Fruit fly (Drosophila melanogaster) whole organism, embryonic: ENCODE data around the gene Egfrap.

Experiments
- Atf6 ChIP-seq: fragments of 200-800 bp; sonication (Bioruptor generic); IDR thresholded peaks from 2 replicates; pipeline ENCODE4 v1.3.6; 2022; ENCODE audit warnings: missing biosample characterization, missing genetic modification characterization
- CG10209 ChIP-seq: fragments of 200-800 bp; sonication (Bioruptor generic); optimal IDR thresholded peaks from 3 replicates; lab custom pipeline; 2017; ENCODE audit warnings: missing biosample characterization, mild to moderate bottlenecking, missing genetic modification characterization, missing genetic modification reagents
- CG10543 ChIP-seq: fragments of 200-800 bp; sonication (Bioruptor generic); optimal IDR thresholded peaks from 3 replicates; lab custom pipeline; 2017; ENCODE audit warnings: missing biosample characterization, mild to moderate bottlenecking, missing genetic modification characterization, moderate library complexity
- CG12071 ChIP-seq: fragments of 200-800 bp; sonication (Bioruptor generic); optimal IDR thresholded peaks from 3 replicates; lab custom pipeline; 2018; ENCODE audit warnings: missing biosample characterization, mild to moderate bottlenecking, missing genetic modification characterization
- CG13296 ChIP-seq: fragments of 200-800 bp; sonication (Bioruptor generic); optimal IDR thresholded peaks from 3 replicates; lab custom pipeline; 2018; ENCODE audit warnings: missing biosample characterization, mild to moderate bottlenecking, missing genetic modification characterization
- CG13894 ChIP-seq: fragments of 200-800 bp; sonication (Bioruptor generic); optimal IDR thresholded peaks from 3 replicates; lab custom pipeline; 2018; ENCODE audit warnings: missing biosample characterization, mild to moderate bottlenecking, missing genetic modification characterization, moderate library complexity
- CG14050 ChIP-seq: fragments of 200-800 bp; sonication (Bioruptor generic); IDR thresholded peaks from 3 replicates; pipeline ENCODE4 v1.3.6; 2022; ENCODE audit warnings: missing biosample characterization, missing genetic modification characterization
- CG15479 ChIP-seq: fragments of 200-800 bp; sonication (Bioruptor generic); optimal IDR thresholded peaks from 3 replicates; lab custom pipeline; 2019; ENCODE audit warnings: missing biosample characterization, mild to moderate bottlenecking, missing genetic modification characterization, moderate library complexity
- CG15601 ChIP-seq: fragments of 200-800 bp; sonication (Bioruptor generic); optimal IDR thresholded peaks from 3 replicates; lab custom pipeline; 2019; ENCODE audit warnings: missing biosample characterization, mild to moderate bottlenecking, missing genetic modification characterization, moderate library complexity
- CG1603 ChIP-seq: fragments of 200-800 bp; sonication (Bioruptor generic); optimal IDR thresholded peaks from 2 replicates; lab custom pipeline; 2019; ENCODE audit warnings: missing biosample characterization, mild to moderate bottlenecking, missing genetic modification characterization, moderate library complexity
- CG2199 ChIP-seq: fragments of 200-800 bp; sonication (Bioruptor generic); IDR thresholded peaks from 3 replicates; pipeline ENCODE4 v1.3.6; 2022; ENCODE audit warnings: missing biosample characterization, missing genetic modification characterization
- CG31365 ChIP-seq: fragments of 200-800 bp; sonication (Bioruptor generic); optimal IDR thresholded peaks from 2 replicates; lab custom pipeline; 2018; ENCODE audit warnings: missing biosample characterization, mild to moderate bottlenecking, missing genetic modification characterization
- CG32532 ChIP-seq: fragments of 200-800 bp; sonication (Bioruptor generic); IDR thresholded peaks from 2 replicates; pipeline ENCODE4 v1.3.6; 2022; ENCODE audit warnings: missing biosample characterization, missing genetic modification characterization
- CG34224 ChIP-seq: fragments of 200-800 bp; sonication (Bioruptor generic); IDR thresholded peaks from 3 replicates; pipeline ENCODE4 v1.3.6; 2022; ENCODE audit warnings: missing biosample characterization, missing genetic modification characterization; ENCODE audit not compliant: partially characterized antibody
- CG34422 ChIP-seq: fragments of 200-800 bp; sonication (Bioruptor generic); IDR thresholded peaks from 3 replicates; pipeline ENCODE4 v1.3.6; 2022; ENCODE audit warnings: missing biosample characterization, missing genetic modification characterization
- CG3726 ChIP-seq: fragments of 200-800 bp; sonication (Bioruptor generic); IDR thresholded peaks from 3 replicates; pipeline ENCODE4, ENCODE4 v1.3.6; 2022; ENCODE audit warnings: missing biosample characterization, missing genetic modification characterization
- CG5180 ChIP-seq: fragments of 200-800 bp; sonication (Bioruptor generic); optimal IDR thresholded peaks from 3 replicates; lab custom pipeline; 2017; ENCODE audit warnings: missing biosample characterization, missing genetic modification characterization, mild to moderate bottlenecking, moderate library complexity, missing genetic modification reagents
- CG6175 ChIP-seq: fragments of 200-800 bp; sonication (Bioruptor generic); IDR thresholded peaks from 3 replicates; pipeline ENCODE4 v1.3.6; 2022; ENCODE audit warnings: missing biosample characterization, missing genetic modification characterization
- CG6272 ChIP-seq: fragments of 200-800 bp; sonication (Bioruptor generic); IDR thresholded peaks from 2 replicates; pipeline ENCODE4 v1.3.6; 2022; ENCODE audit warnings: missing biosample characterization, missing genetic modification characterization
- CG7839 ChIP-seq: fragments of 200-800 bp; sonication (Bioruptor generic); optimal IDR thresholded peaks from 3 replicates; lab custom pipeline; 2018; ENCODE audit warnings: missing biosample characterization, mild to moderate bottlenecking, missing genetic modification characterization, moderate library complexity
- CG9215 ChIP-seq: fragments of 200-800 bp; sonication (Bioruptor generic); IDR thresholded peaks from 2 replicates; pipeline ENCODE4 v1.3.6; 2022; ENCODE audit warnings: missing biosample characterization, missing genetic modification characterization
- CHES-1-like ChIP-seq: fragments of 200-800 bp; sonication (Bioruptor generic); optimal IDR thresholded peaks from 2 replicates; lab custom pipeline; 2016; ENCODE audit warnings: missing biosample characterization, missing genetic modification characterization
- Deaf1 ChIP-seq: fragments of 200-800 bp; optimal IDR thresholded peaks from 3 replicates; lab custom pipeline; 2019; ENCODE audit warnings: missing biosample characterization, mild to moderate bottlenecking, missing genetic modification characterization, moderate library complexity
- Dip2 ChIP-seq: fragments of 200-800 bp; sonication (Bioruptor generic); IDR thresholded peaks from 2 replicates; pipeline ENCODE4 v1.3.6; 2022; ENCODE audit warnings: missing biosample characterization, missing genetic modification characterization
- Dp ChIP-seq: fragments of 200-800 bp; sonication (Bioruptor generic); optimal IDR thresholded peaks from 2 replicates; lab custom pipeline; 2018; ENCODE audit warnings: missing biosample characterization, mild to moderate bottlenecking, missing genetic modification characterization, moderate library complexity
- HLH3B ChIP-seq: fragments of 200-800 bp; sonication (Bioruptor generic); IDR thresholded peaks from 2 replicates; pipeline ENCODE4 v1.3.6; 2022; ENCODE audit warnings: missing biosample characterization, missing genetic modification characterization
- Neu2 ChIP-seq: fragments of 200-800 bp; sonication (Bioruptor generic); optimal IDR thresholded peaks from 3 replicates; lab custom pipeline; 2016; ENCODE audit warnings: missing biosample characterization, missing genetic modification characterization, borderline replicate concordance
- Rfx ChIP-seq: fragments of 200-800 bp; sonication (Bioruptor generic); IDR thresholded peaks from 2 replicates; pipeline ENCODE4 v1.3.6; 2022; ENCODE audit warnings: missing biosample characterization, missing genetic modification characterization
- Scr ChIP-seq: fragments of 200-800 bp; sonication (Bioruptor generic); IDR thresholded peaks from 2 replicates; pipeline ENCODE4 v1.3.6; 2022; ENCODE audit warnings: missing biosample characterization, missing genetic modification characterization; ENCODE audit not compliant: partially characterized antibody
- bab2 ChIP-seq: fragments of 200-800 bp; sonication (Bioruptor generic); optimal IDR thresholded peaks from 2 replicates; lab custom pipeline; 2016; ENCODE audit warnings: missing biosample characterization, missing genetic modification characterization
- cad ChIP-seq: fragments of >200 bp; optimal IDR thresholded peaks from 2 replicates; lab custom pipeline; 2017; ENCODE audit warnings: missing biosample characterization, missing genetic modification characterization
- cas ChIP-seq: fragments of 200-800 bp; sonication (Bioruptor generic); IDR thresholded peaks from 2 replicates; pipeline ENCODE4 v1.3.6; 2022; ENCODE audit warnings: missing biosample characterization, missing genetic modification characterization
- chm ChIP-seq: fragments of 200-800 bp; sonication (Bioruptor generic); IDR thresholded peaks from 2 replicates; pipeline ENCODE4 v1.3.6; 2022; ENCODE audit warnings: missing biosample characterization, missing genetic modification characterization
- ems ChIP-seq: fragments of 200-800 bp; sonication (Bioruptor generic); optimal IDR thresholded peaks from 3 replicates; lab custom pipeline; 2016; ENCODE audit warnings: missing biosample characterization, missing genetic modification characterization
- ftz-f1 ChIP-seq: fragments of 200-800 bp; sonication (Bioruptor generic); optimal IDR thresholded peaks from 2 replicates; lab custom pipeline; 2016; ENCODE audit warnings: missing biosample characterization, missing genetic modification characterization
- gsb ChIP-seq: fragments of 200-800 bp; sonication (Bioruptor generic); IDR thresholded peaks from 2 replicates; pipeline ENCODE4 v1.3.6; 2022; ENCODE audit warnings: missing biosample characterization, missing genetic modification characterization
- lmd ChIP-seq: fragments of 200-800 bp; sonication (Bioruptor generic); IDR thresholded peaks from 2 replicates; pipeline ENCODE4 v1.3.6; 2022; ENCODE audit warnings: missing biosample characterization, missing genetic modification characterization
- mld ChIP-seq: fragments of 200-800 bp; sonication (Bioruptor generic); IDR thresholded peaks from 3 replicates; pipeline ENCODE4 v1.3.6; 2022; ENCODE audit warnings: missing biosample characterization, missing genetic modification characterization; ENCODE audit not compliant: partially characterized antibody
- nmo ChIP-seq: fragments of 200-800 bp; sonication (Bioruptor generic); optimal IDR thresholded peaks from 2 replicates; lab custom pipeline; 2018; ENCODE audit warnings: missing biosample characterization, mild to moderate bottlenecking, missing genetic modification characterization, moderate library complexity
- peb ChIP-seq: fragments of 200-800 bp; sonication (Bioruptor generic); IDR thresholded peaks from 2 replicates; pipeline ENCODE4 v1.3.6; 2022; ENCODE audit warnings: missing biosample characterization, missing genetic modification characterization
- psq ChIP-seq: fragments of 200-800 bp; sonication (Bioruptor generic); optimal IDR thresholded peaks from 2 replicates; lab custom pipeline; 2017; ENCODE audit warnings: missing biosample characterization, missing genetic modification characterization
- ranshi ChIP-seq: fragments of 200-800 bp; sonication (Bioruptor generic); IDR thresholded peaks from 2 replicates; pipeline ENCODE4 v1.3.6; 2022; ENCODE audit warnings: missing biosample characterization, missing genetic modification characterization
- sd ChIP-seq: fragments of 200-800 bp; sonication (Bioruptor generic); optimal IDR thresholded peaks from 3 replicates; lab custom pipeline; 2018; ENCODE audit warnings: missing biosample characterization, mild to moderate bottlenecking, missing genetic modification characterization, moderate library complexity
- sens-2 ChIP-seq: fragments of 200-800 bp; sonication (Bioruptor generic); IDR thresholded peaks from 2 replicates; pipeline ENCODE4 v1.3.6; 2022; ENCODE audit warnings: missing biosample characterization, missing genetic modification characterization
- sqz ChIP-seq: fragments of 200-800 bp; sonication (Bioruptor generic); optimal IDR thresholded peaks from 3 replicates; lab custom pipeline; 2018; ENCODE audit warnings: missing biosample characterization, mild to moderate bottlenecking, missing genetic modification characterization
- stc ChIP-seq: fragments of 200-800 bp; sonication (Bioruptor generic); IDR thresholded peaks from 2 replicates; pipeline ENCODE4 v1.3.6; 2022; ENCODE audit warnings: missing biosample characterization, missing genetic modification characterization
- tgo ChIP-seq: fragments of 200-800 bp; sonication (Bioruptor generic); IDR thresholded peaks from 3 replicates; pipeline ENCODE4 v1.3.6; 2022; ENCODE audit warnings: missing biosample characterization, missing genetic modification characterization
- ttk ChIP-seq: fragments of 200-800 bp; sonication (Bioruptor generic); IDR thresholded peaks from 2 replicates; pipeline ENCODE4 v2.1.2; 2022; ENCODE audit warnings: missing biosample characterization, missing genetic modification characterization
- tx ChIP-seq: fragments of 200-800 bp; sonication (Bioruptor generic); optimal IDR thresholded peaks from 2 replicates; lab custom pipeline; 2016; ENCODE audit warnings: missing biosample characterization, missing genetic modification characterization
- zen ChIP-seq: fragments of 200-800 bp; sonication (Bioruptor generic); optimal IDR thresholded peaks from 3 replicates; lab custom pipeline; 2018; ENCODE audit warnings: missing biosample characterization, mild to moderate bottlenecking, missing genetic modification characterization, moderate library complexity
- zf30C ChIP-seq: fragments of 200-800 bp; sonication (Bioruptor generic); optimal IDR thresholded peaks from 3 replicates; lab custom pipeline; 2018; ENCODE audit warnings: missing biosample characterization, mild to moderate bottlenecking, missing genetic modification characterization

Egfrap gene

DNA sequence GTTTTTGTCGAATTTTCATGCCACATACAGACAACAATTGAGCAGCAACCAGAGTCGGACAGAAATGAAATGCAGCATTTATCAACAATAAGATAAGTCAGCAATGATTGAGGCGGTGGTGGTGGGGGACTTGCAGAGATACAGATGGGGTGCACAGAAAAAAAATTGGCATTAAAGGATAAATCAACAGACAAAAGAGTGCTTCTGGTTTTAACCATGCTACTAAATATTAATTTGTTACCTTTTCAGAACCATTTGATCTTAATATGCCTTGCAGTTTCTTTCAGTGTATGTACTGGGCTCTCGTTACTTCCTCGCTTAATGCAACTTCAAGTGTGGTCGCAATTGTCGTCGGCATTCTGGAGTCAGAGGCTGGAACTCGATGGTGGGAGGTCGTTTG lies 38.2 kb upstream of the Egfrap start (continued):
- no peak for TF ChIP-seq CG12071 (GFP tag; lab: Kevin White, UChicago)
- no peak for TF ChIP-seq CG10543 (GFP tag; lab: Kevin White, UChicago)
- no peak; the same call in 1 of the 2 replicates for TF ChIP-seq CG6272 (GFP tag; lab: Robert Waterston, UW)
- TF ChIP-seq CG13894 = no peak
- TF ChIP-seq Atf6 (GFP tag; lab: Robert Waterston, UW) = no peak
- TF ChIP-seq CG34224 (GFP tag; lab: Robert Waterston, UW) = no peak
- TF ChIP-seq ttk = peak; percentile 37; the same call in 1 of the 2 replicates
- TF ChIP-seq peb (GFP tag; lab: Robert Waterston, UW) = peak; percentile 18; the same call in 1 of the 2 replicates
- TF ChIP-seq CG9215 = no peak
- TF ChIP-seq bab2 = peak; percentile 70
- TF ChIP-seq HLH3B (GFP tag; lab: Robert Waterston, UW) = peak; percentile 64
- TF ChIP-seq Scr (GFP tag; lab: Robert Waterston, UW) = no peak
- TF ChIP-seq nmo = peak; percentile 47
- TF ChIP-seq Dp (GFP tag; lab: Kevin White, UChicago) = no peak
- TF ChIP-seq Dip2 (GFP tag; lab: Robert Waterston, UW) = no peak
- TF ChIP-seq ftz-f1 (GFP tag; lab: Kevin White, UChicago) = no peak
- no peak for TF ChIP-seq sd (tag; lab: Kevin White, UChicago)
- no peak for TF ChIP-seq Rfx (GFP tag; lab: Robert Waterston, UW)
- TF ChIP-seq CG32532 (GFP tag; lab: Robert Waterston, UW) = no peak
- peak; percentile 56 for TF ChIP-seq zf30C
- no peak for TF ChIP-seq psq (GFP tag; lab: Kevin White, UChicago)
- peak; percentile 59 for TF ChIP-seq sens-2 (GFP tag; lab: Robert Waterston, UW)
- peak; percentile 24 for TF ChIP-seq CG15601 (tag; lab: Kevin White, UChicago)
- TF ChIP-seq Deaf1 = no peak
- no peak for TF ChIP-seq ems
- TF ChIP-seq CG6175 = no peak
- TF ChIP-seq lmd (GFP tag; lab: Robert Waterston, UW) = peak; percentile 56; the same call in 1 of the 2 replicates
- no peak for TF ChIP-seq Neu2 (GFP tag; lab: Kevin White, UChicago)
- TF ChIP-seq CG15479 (GFP tag; lab: Kevin White, UChicago) = no peak
- peak; percentile 75; the same call in 1 of the 2 replicates for TF ChIP-seq ranshi
- peak; percentile 72 for TF ChIP-seq zen (tag; lab: Kevin White, UChicago)
- peak; percentile 57 for TF ChIP-seq CG1603 (tag; lab: Kevin White, UChicago)
- TF ChIP-seq CG34422 (GFP tag; lab: Robert Waterston, UW) = peak; percentile 73; the same call in 2 of the 3 replicates
- peak; percentile 70; the same call in 2 of the 3 replicates for TF ChIP-seq CG3726 (GFP tag; lab: Robert Waterston, UW)
- TF ChIP-seq CG7839 (tag; lab: Kevin White, UChicago) = peak; percentile 68
- TF ChIP-seq CG5180 = peak; percentile 17
- peak; percentile 41; the same call in 2 of the 3 replicates for TF ChIP-seq tgo (GFP tag; lab: Robert Waterston, UW)
- peak; percentile 30 for TF ChIP-seq CG10209 (GFP tag; lab: Kevin White, UChicago)
- peak; percentile 84; the same call in 2 of the 3 replicates for TF ChIP-seq CG2199 (GFP tag; lab: Robert Waterston, UW)
- no peak for TF ChIP-seq sqz
- TF ChIP-seq cad = no peak
- TF ChIP-seq chm (GFP tag; lab: Robert Waterston, UW) = peak; percentile 44; the same call in 1 of the 2 replicates
- no peak for TF ChIP-seq tx
- no peak for TF ChIP-seq mld (GFP tag; lab: Robert Waterston, UW)
- TF ChIP-seq CHES-1-like (GFP tag; lab: Kevin White, UChicago) = no peak
- TF ChIP-seq CG14050 (GFP tag; lab: Robert Waterston, UW) = no peak
- TF ChIP-seq CG13296 (GFP tag; lab: Kevin White, UChicago) = no peak
- no peak for TF ChIP-seq gsb (GFP tag; lab: Robert Waterston, UW)
- no peak for TF ChIP-seq cas (GFP tag; lab: Robert Waterston, UW)
- no peak for TF ChIP-seq CG31365 (tag; lab: Kevin White, UChicago)
- peak; percentile 23; the same call in 1 of the 2 replicates for TF ChIP-seq stc (GFP tag; lab: Robert Waterston, UW)
